Fruit fly (Drosophila melanogaster) whole organism, embryonic: ENCODE data around the gene lama.
A peak's percentile ranks its signal among the peaks of the same experiment; 100 is the strongest.

Source experiments
- Antp ChIP-seq: fragments of 200-800 bp; sonication (Bioruptor generic); optimal IDR thresholded peaks from 3 replicates; lab custom pipeline; 2016; ENCODE audit warnings: missing biosample characterization, missing genetic modification characterization
- Atf6 ChIP-seq: fragments of 200-800 bp; sonication (Bioruptor generic); IDR thresholded peaks from 2 replicates; pipeline ENCODE4 v1.3.6; 2022; ENCODE audit warnings: missing biosample characterization, missing genetic modification characterization
- BEAF-32 ChIP-seq: fragments of 200-800 bp; sonication (Bioruptor generic); optimal IDR thresholded peaks from 3 replicates; lab custom pipeline; 2017; ENCODE audit warnings: missing biosample characterization, missing genetic modification characterization, mild to moderate bottlenecking, moderate library complexity, missing genetic modification reagents
- CG10321 ChIP-seq: fragments of 200-800 bp; sonication (Bioruptor generic); IDR thresholded peaks from 2 replicates; pipeline ENCODE4 v1.3.6; 2022; ENCODE audit warnings: missing biosample characterization, missing genetic modification characterization
- CG10431 ChIP-seq: fragments of 200-800 bp; sonication (Bioruptor generic); optimal IDR thresholded peaks from 3 replicates; lab custom pipeline; 2018; ENCODE audit warnings: missing biosample characterization, mild to moderate bottlenecking, missing genetic modification characterization
- CG10979 ChIP-seq: fragments of 200-800 bp; sonication (Bioruptor generic); optimal IDR thresholded peaks from 2 replicates; lab custom pipeline; 2018; ENCODE audit warnings: missing biosample characterization, mild to moderate bottlenecking, missing genetic modification characterization, moderate library complexity
- CG11696 ChIP-seq: fragments of 200-800 bp; sonication (Bioruptor generic); IDR thresholded peaks from 2 replicates; pipeline ENCODE4 v1.3.6; 2022; ENCODE audit warnings: missing biosample characterization, missing genetic modification characterization
- CG11723 ChIP-seq: fragments of 200-800 bp; sonication (Bioruptor generic); optimal IDR thresholded peaks from 2 replicates; lab custom pipeline; 2017; ENCODE audit warnings: missing biosample characterization, mild to moderate bottlenecking, missing genetic modification characterization
- CG14667 ChIP-seq: fragments of 200-800 bp; sonication (Bioruptor generic); IDR thresholded peaks from 2 replicates; pipeline ENCODE4 v1.3.6; 2022; ENCODE audit warnings: missing biosample characterization, missing genetic modification characterization
- CG15011 ChIP-seq: fragments of 200-800 bp; sonication (Bioruptor generic); optimal IDR thresholded peaks from 3 replicates; lab custom pipeline; 2018; ENCODE audit warnings: missing biosample characterization, mild to moderate bottlenecking, missing genetic modification characterization
- CG16815 ChIP-seq: fragments of 200-800 bp; sonication (Bioruptor generic); optimal IDR thresholded peaks from 3 replicates; lab custom pipeline; 2017; ENCODE audit warnings: missing biosample characterization, mild to moderate bottlenecking, missing genetic modification characterization
- CG17829 ChIP-seq: fragments of 200-800 bp; optimal IDR thresholded peaks from 2 replicates; lab custom pipeline; 2019; ENCODE audit warnings: missing biosample characterization, mild to moderate bottlenecking, missing genetic modification characterization, moderate library complexity
- CG6272 ChIP-seq: fragments of 200-800 bp; sonication (Bioruptor generic); IDR thresholded peaks from 2 replicates; pipeline ENCODE4 v1.3.6; 2022; ENCODE audit warnings: missing biosample characterization, missing genetic modification characterization
- CG7745 ChIP-seq: fragments of 200-800 bp; sonication (Bioruptor generic); optimal IDR thresholded peaks from 2 replicates; lab custom pipeline; 2018; ENCODE audit warnings: missing biosample characterization, mild to moderate bottlenecking, missing genetic modification characterization, moderate library complexity
- CG9609 ChIP-seq: fragments of 200-800 bp; sonication (Bioruptor generic); optimal IDR thresholded peaks from 3 replicates; lab custom pipeline; 2016; ENCODE audit warnings: missing biosample characterization, missing genetic modification characterization
- Chrac-16 ChIP-seq: fragments of 200-800 bp; sonication (Bioruptor generic); optimal IDR thresholded peaks from 3 replicates; lab custom pipeline; 2016; ENCODE audit warnings: missing biosample characterization, missing genetic modification characterization
- D ChIP-seq, 2 experiments: fragments of 200-800 bp in 1 of 2; fragments of >200 bp in 1 of 2; sonication (Bioruptor generic) in 1 of 2; optimal IDR thresholded peaks; 2 replicates in 1 of 2; 3 replicates in 1 of 2; lab custom pipeline; 2017; ENCODE audit warnings: mild to moderate bottlenecking in 1 of 2, missing biosample characterization in 1 of 2, missing genetic modification characterization in 1 of 2, missing genetic modification reagents in 1 of 2
- Eip74EF ChIP-seq, 2 experiments: fragments of 200-800 bp in 1 of 2; fragments of >200 bp in 1 of 2; sonication (Bioruptor generic) in 1 of 2; optimal IDR thresholded peaks; 2 replicates each; lab custom pipeline; 2017 to 2019; ENCODE audit warnings: missing biosample characterization in 2 of 2, missing genetic modification characterization in 2 of 2, mild to moderate bottlenecking in 1 of 2, moderate library complexity in 1 of 2
- Hmr ChIP-seq: fragments of 200-800 bp; sonication (Bioruptor generic); optimal IDR thresholded peaks from 3 replicates; lab custom pipeline; 2017; ENCODE audit warnings: mild to moderate bottlenecking, missing biosample characterization, missing genetic modification reagents, missing genetic modification characterization
- Med ChIP-seq: fragments of 200-800 bp; sonication (Bioruptor generic); peaks from one replicate; lab custom pipeline; 2016; ENCODE audit warnings: missing biosample characterization, missing genetic modification characterization, mild to moderate bottlenecking, inconsistent platforms, moderate library complexity
- NC2β ChIP-seq: fragments of 200-800 bp; sonication (Bioruptor generic); optimal IDR thresholded peaks from 2 replicates; lab custom pipeline; 2016; ENCODE audit warnings: missing biosample characterization, missing genetic modification characterization
- Neu2 ChIP-seq: fragments of 200-800 bp; sonication (Bioruptor generic); optimal IDR thresholded peaks from 3 replicates; lab custom pipeline; 2016; ENCODE audit warnings: missing biosample characterization, missing genetic modification characterization, borderline replicate concordance
- NfI ChIP-seq: fragments of 200-800 bp; sonication (Bioruptor generic); optimal IDR thresholded peaks from 3 replicates; lab custom pipeline; 2018; ENCODE audit warnings: missing biosample characterization, mild to moderate bottlenecking, missing genetic modification characterization, moderate library complexity
- Opbp ChIP-seq: fragments of 200-800 bp; sonication (Bioruptor generic); IDR thresholded peaks from 3 replicates; pipeline ENCODE4 v1.3.6; 2022; ENCODE audit warnings: missing biosample characterization, missing genetic modification characterization; ENCODE audit not compliant: partially characterized antibody
- Pdp1 ChIP-seq, 2 experiments: fragments of 200-800 bp; sonication (Bioruptor generic); optimal IDR thresholded peaks; 3 replicates each; lab custom pipeline; 2016; ENCODE audit warnings: missing biosample characterization in 2 of 2, missing genetic modification characterization in 2 of 2, mild to moderate bottlenecking in 1 of 2, moderate library complexity in 1 of 2
- Side ChIP-seq: fragments of 200-800 bp; sonication (Bioruptor generic); optimal IDR thresholded peaks from 2 replicates; lab custom pipeline; 2016; ENCODE audit warnings: missing biosample characterization, missing genetic modification characterization
- Six4 ChIP-seq: fragments of 200-800 bp; sonication (Bioruptor generic); optimal IDR thresholded peaks from 2 replicates; lab custom pipeline; 2016; ENCODE audit warnings: missing biosample characterization, missing genetic modification characterization
- Usf ChIP-seq: fragments of 200-800 bp; sonication (Bioruptor generic); optimal IDR thresholded peaks from 2 replicates; lab custom pipeline; 2017; ENCODE audit warnings: missing genotype, missing biosample characterization, missing genetic modification characterization
- ato ChIP-seq: fragments of 200-800 bp; sonication (Bioruptor generic); IDR thresholded peaks from 2 replicates; pipeline ENCODE4 v1.3.6; 2022; ENCODE audit warnings: missing biosample characterization, missing genetic modification characterization; ENCODE audit not compliant: partially characterized antibody
- bowl ChIP-seq: fragments of 200-800 bp; sonication (Bioruptor generic); IDR thresholded peaks from 2 replicates; pipeline ENCODE4 v1.3.6; 2022; ENCODE audit warnings: missing biosample characterization, missing genetic modification characterization
- cad ChIP-seq: fragments of >200 bp; optimal IDR thresholded peaks from 2 replicates; lab custom pipeline; 2017; ENCODE audit warnings: missing biosample characterization, missing genetic modification characterization
- chinmo ChIP-seq: fragments of 200-800 bp; sonication (Bioruptor generic); IDR thresholded peaks from 4 replicates; pipeline ENCODE4 v1.3.6; 2022; ENCODE audit warnings: missing biosample characterization, missing genetic modification characterization; ENCODE audit not compliant: partially characterized antibody
- ci ChIP-seq: fragments of 200-800 bp; sonication (Bioruptor generic); IDR thresholded peaks from 3 replicates; pipeline ENCODE4 v1.3.6; 2022; ENCODE audit warnings: missing biosample characterization, missing genetic modification characterization
- da ChIP-seq: fragments of 200-800 bp; sonication (Bioruptor generic); optimal IDR thresholded peaks from 2 replicates; lab custom pipeline; 2016; ENCODE audit warnings: missing biosample characterization, missing genetic modification characterization
- dysf ChIP-seq: fragments of 200-800 bp; sonication (Bioruptor generic); IDR thresholded peaks from 3 replicates; pipeline ENCODE4 v1.3.6; 2022; ENCODE audit warnings: missing biosample characterization, missing genetic modification characterization
- fu2 ChIP-seq: fragments of 200-800 bp; sonication (Bioruptor generic); optimal IDR thresholded peaks from 2 replicates; lab custom pipeline; 2016; ENCODE audit warnings: missing biosample characterization, missing genetic modification characterization
- ind ChIP-seq: fragments of 200-800 bp; sonication (Bioruptor generic); optimal IDR thresholded peaks from 3 replicates; lab custom pipeline; 2016; ENCODE audit warnings: missing biosample characterization, missing genetic modification characterization
- inv ChIP-seq: fragments of 200-800 bp; sonication (Bioruptor generic); IDR thresholded peaks from 2 replicates; pipeline ENCODE4 v1.3.6; 2022; ENCODE audit warnings: missing biosample characterization, missing genetic modification characterization; ENCODE audit not compliant: partially characterized antibody
- pb ChIP-seq: fragments of 200-800 bp; sonication (Bioruptor generic); optimal IDR thresholded peaks from 3 replicates; lab custom pipeline; 2016; ENCODE audit warnings: missing biosample characterization, missing genetic modification characterization
- ranshi ChIP-seq: fragments of 200-800 bp; sonication (Bioruptor generic); IDR thresholded peaks from 2 replicates; pipeline ENCODE4 v1.3.6; 2022; ENCODE audit warnings: missing biosample characterization, missing genetic modification characterization
- slp2 ChIP-seq: fragments of 200-800 bp; sonication (Bioruptor generic); optimal IDR thresholded peaks from 2 replicates; lab custom pipeline; 2016; ENCODE audit warnings: missing biosample characterization, missing genetic modification characterization
- stwl ChIP-seq: fragments of 200-800 bp; sonication (Bioruptor generic); optimal IDR thresholded peaks from 3 replicates; lab custom pipeline; 2018; ENCODE audit warnings: missing biosample characterization, mild to moderate bottlenecking, missing genetic modification characterization, moderate library complexity
- tin ChIP-seq: fragments of 200-800 bp; sonication (Bioruptor generic); optimal IDR thresholded peaks from 3 replicates; lab custom pipeline; 2016; ENCODE audit warnings: missing biosample characterization, missing genetic modification characterization
- tna ChIP-seq: fragments of 200-800 bp; sonication (Bioruptor generic); IDR thresholded peaks from 2 replicates; pipeline ENCODE4 v1.3.6; 2022; ENCODE audit warnings: missing biosample characterization, missing genetic modification characterization; ENCODE audit not compliant: partially characterized antibody
- wek ChIP-seq: fragments of 200-800 bp; sonication (Bioruptor generic); optimal IDR thresholded peaks from 3 replicates; lab custom pipeline; 2018; ENCODE audit warnings: missing biosample characterization, mild to moderate bottlenecking, missing genetic modification characterization, moderate library complexity
- wor ChIP-seq: fragments of 200-800 bp; sonication (Bioruptor generic); IDR thresholded peaks from 2 replicates; pipeline ENCODE4 v1.3.6; 2022; ENCODE audit warnings: missing biosample characterization, missing genetic modification characterization
- yki ChIP-seq: fragments of >200 bp; optimal IDR thresholded peaks from 3 replicates; lab custom pipeline; 2018
- z ChIP-seq: fragments of 200-800 bp; sonication (Bioruptor generic); IDR thresholded peaks from 3 replicates; pipeline ENCODE4 v1.3.6; 2022; ENCODE audit warnings: missing biosample characterization, missing genetic modification characterization

Gene lama

dm6 chr3L:5355074-5355790 lies 491 bp downstream of the lama start, which contains the start of gene CG46456 (continued):
- TF ChIP-seq chinmo (GFP tag; lab: Robert Waterston, UW) (peak; percentile 86; the same call in 3 of the 4 replicates), CG10321 (peak; percentile 60; the same call in 1 of the 2 replicates), pb (GFP tag; lab: Kevin White, UChicago) (no peak), ci (GFP tag; lab: Robert Waterston, UW) (peak; percentile 92), CG14667 (GFP tag; lab: Robert Waterston, UW) (peak; percentile 77; the same call in 1 of the 2 replicates), CG16815 (peak; percentile 88), Neu2 (GFP tag; lab: Kevin White, UChicago) (no peak), Med (peak; percentile 90), Atf6 (GFP tag; lab: Robert Waterston, UW) (peak; percentile 95), CG11696 (GFP tag; lab: Robert Waterston, UW) (peak; percentile 92), yki (no peak), cad (GFP tag; lab: Kevin White, UChicago) (no peak), stwl (tag; lab: Kevin White, UChicago) (peak; percentile 57), BEAF-32 (GFP tag; lab: Kevin White, UChicago) (no peak), CG6272 (GFP tag; lab: Robert Waterston, UW) (no peak; the same call in none of the 2 replicates), Opbp (0 out of 3 replicates have a peak, but pooled peaks have one; percentile 17), CG10979 (tag; lab: Kevin White, UChicago) (peak; percentile 98), slp2 (GFP tag; lab: Kevin White, UChicago) (peak; percentile 28), z (GFP tag; lab: Robert Waterston, UW) (peak; percentile 98), CG11723 (GFP tag; lab: Kevin White, UChicago) (peak; percentile 84), Eip74EF (GFP tag; optimal IDR thresholded peaks at IDR 0.05; lab: Kevin White, UChicago) (peak in 1 of 2 experiments; percentile 95), CG9609 (GFP tag; lab: Kevin White, UChicago) (no peak), Usf (GFP tag; lab: Kevin White, UChicago) (peak; percentile 84), NfI (GFP tag; lab: Kevin White, UChicago) (peak; percentile 92), ato (GFP tag; lab: Robert Waterston, UW) (no peak), wek (peak; percentile 56), D (optimal IDR thresholded peaks at IDR 0.05; lab: Kevin White, UChicago) (no peak), D (GFP tag; optimal IDR thresholded peaks at IDR 0.05; lab: Kevin White, UChicago) (peak; percentile 90), Hmr (GFP tag; lab: Kevin White, UChicago) (peak; percentile 96), ranshi (GFP tag; lab: Robert Waterston, UW) (peak; percentile 91; the same call in 1 of the 2 replicates), CG15011 (peak; percentile 92), da (GFP tag; lab: Kevin White, UChicago) (peak; percentile 36), Side (GFP tag; lab: Kevin White, UChicago) (peak; percentile 64), ind (peak; percentile 90), CG10431 (GFP tag; lab: Kevin White, UChicago) (peak; percentile 87), tna (GFP tag; lab: Robert Waterston, UW) (peak; percentile 59; the same call in 1 of the 2 replicates), bowl (GFP tag; lab: Robert Waterston, UW) (peak; percentile 78; the same call in 1 of the 2 replicates), Chrac-16 (GFP tag; lab: Kevin White, UChicago) (peak; percentile 89), inv (0 out of 2 replicates have a peak, but pooled peaks have one; percentile 25), NC2β (GFP tag; lab: Kevin White, UChicago) (peak; percentile 47), CG17829 (tag; lab: Kevin White, UChicago) (peak; percentile 97), Antp (GFP tag; lab: Kevin White, UChicago) (peak; percentile 31), Pdp1 (GFP tag; optimal IDR thresholded peaks at IDR 0.05; lab: Kevin White, UChicago) (peak; percentile 64 to 76), Six4 (GFP tag; lab: Kevin White, UChicago) (peak; percentile 94), dysf (GFP tag; lab: Robert Waterston, UW) (peak; percentile 96), tin (GFP tag; lab: Kevin White, UChicago) (peak; percentile 92), fu2 (GFP tag; lab: Kevin White, UChicago) (peak; percentile 17), wor (GFP tag; lab: Robert Waterston, UW) (peak; percentile 80), CG7745 (tag; lab: Kevin White, UChicago) (peak; percentile 67)
